Fruit fly (Drosophila melanogaster): ENCODE measurements around the gene BBS5.

- TF ChIP-seq ttk (optimal IDR thresholded peaks at IDR 0.05): no peak
- no peak for TF ChIP-seq h (optimal IDR thresholded peaks at IDR 0.05)
- TF ChIP-seq Myc (optimal IDR thresholded peaks at IDR 0.05): no peak
Observed at dm6 chr3R:4830413-4830812, 14.3 kb downstream of the BBS5 start, which contains the start of gene CG14658.

Measured in Kc167 (cell line).